Worm (Caenorhabditis elegans): ENCODE measurements around the gene C07D10.1.

C07D10.1 gene

DNA sequence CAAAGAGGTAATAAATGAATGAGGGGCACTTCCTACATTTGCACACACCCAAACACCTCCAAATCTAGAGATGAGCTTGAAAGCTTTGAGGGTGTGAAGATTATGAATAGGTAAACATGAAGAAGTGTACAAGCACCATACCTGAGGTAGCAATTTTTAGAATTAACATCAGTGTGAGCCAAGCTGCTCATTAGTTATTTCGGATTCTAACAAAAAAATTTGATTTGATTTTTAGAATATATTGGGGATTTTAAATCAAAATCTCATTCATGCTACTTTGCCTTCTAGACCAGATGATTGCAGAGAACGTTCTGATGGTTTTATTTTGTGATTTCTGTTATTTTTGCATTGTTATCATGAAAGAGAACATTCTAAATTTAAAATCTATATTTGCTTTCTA is 15.0 kb downstream of the C07D10.1 start (continued):
- TF ChIP-seq attf-5 (GFP tag; optimal IDR thresholded peaks at IDR 0.05) (no peak), ztf-28 (GFP tag; IDR thresholded peaks at IDR 0.05) (no peak), lin-54 (GFP tag; optimal IDR thresholded peaks at IDR 0.05) (no peak)

ce11 chrII:7419563-7419962 is 20.8 kb downstream of the C07D10.1 start:
- TF ChIP-seq ztf-3 (GFP tag; optimal IDR thresholded peaks at IDR 0.05): no peak
- TF ChIP-seq die-1 (tag; optimal IDR thresholded peaks at IDR 0.05): no peak
- TF ChIP-seq lin-26 (GFP tag; IDR thresholded peaks at IDR 0.05): no peak
- no peak for TF ChIP-seq efl-1 (GFP tag; optimal IDR thresholded peaks at IDR 0.05)

DNA sequence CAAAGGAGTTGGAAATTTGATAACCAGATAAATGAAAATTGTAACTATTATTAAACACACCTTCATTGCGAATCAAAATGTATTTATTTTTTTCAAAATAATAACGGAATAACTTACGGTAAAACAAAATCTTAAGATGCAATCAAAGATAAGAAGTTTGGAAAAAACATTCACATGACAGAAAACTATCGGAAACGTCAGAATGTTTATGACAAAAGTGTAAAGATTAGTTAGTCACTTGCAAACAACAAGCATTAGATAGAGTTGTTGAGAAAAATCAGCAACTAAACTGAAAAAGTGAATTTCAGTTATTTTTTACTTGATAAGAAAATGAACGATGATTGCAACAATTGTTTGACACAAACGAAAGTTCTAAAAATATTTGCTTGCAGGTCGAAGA is 21.3 kb downstream of the C07D10.1 start:
- TF ChIP-seq nhr-179 (tag; optimal IDR thresholded peaks at IDR 0.05): no peak
- no peak for TF ChIP-seq hsf-1 (GFP tag; IDR thresholded peaks at IDR 0.05)
- TF ChIP-seq aptf-3 (GFP tag; IDR thresholded peaks at IDR 0.05): no peak

- TF ChIP-seq attf-3 (GFP tag; conservative IDR thresholded peaks at IDR 0.05) (no peak), cebp-2 (GFP tag; IDR thresholded peaks at IDR 0.05) (no peak), C17E4.6 (GFP tag; IDR thresholded peaks at IDR 0.05) (no peak), madf-6 (GFP tag; IDR thresholded peaks at IDR 0.05) (no peak), madf-10 (tag; optimal IDR thresholded peaks at IDR 0.05) (no peak), let-526 (GFP tag; IDR thresholded peaks at IDR 0.05) (no peak), F10E7.11 (tag; optimal IDR thresholded peaks at IDR 0.05) (no peak), tbp1 (GFP tag; optimal IDR thresholded peaks at IDR 0.05) (no peak), ztf-3 (GFP tag; optimal IDR thresholded peaks at IDR 0.05) (no peak), cebp-1 (GFP tag; IDR thresholded peaks at IDR 0.05) (peak; percentile 56), cebp-1 (tag; optimal IDR thresholded peaks at IDR 0.05) (no peak), die-1 (tag; optimal IDR thresholded peaks at IDR 0.05) (no peak), ztf-25 (GFP tag; IDR thresholded peaks at IDR 0.05) (no peak), pbrm-1 (GFP tag; IDR thresholded peaks at IDR 0.05) (no peak), somi-1 (GFP tag; optimal IDR thresholded peaks at IDR 0.05) (no peak), nhr-80 (tag; optimal IDR thresholded peaks at IDR 0.05) (peak; percentile 23), atf-7 (tag; optimal IDR thresholded peaks at IDR 0.05) (no peak), lir-1 (GFP tag; conservative IDR thresholded peaks at IDR 0.05) (no peak), aptf-3 (GFP tag; IDR thresholded peaks at IDR 0.05) (no peak)
These were observed 22.1 kb downstream of the C07D10.1 start for ce11 chrII:7420796-7421386.

DNA sequence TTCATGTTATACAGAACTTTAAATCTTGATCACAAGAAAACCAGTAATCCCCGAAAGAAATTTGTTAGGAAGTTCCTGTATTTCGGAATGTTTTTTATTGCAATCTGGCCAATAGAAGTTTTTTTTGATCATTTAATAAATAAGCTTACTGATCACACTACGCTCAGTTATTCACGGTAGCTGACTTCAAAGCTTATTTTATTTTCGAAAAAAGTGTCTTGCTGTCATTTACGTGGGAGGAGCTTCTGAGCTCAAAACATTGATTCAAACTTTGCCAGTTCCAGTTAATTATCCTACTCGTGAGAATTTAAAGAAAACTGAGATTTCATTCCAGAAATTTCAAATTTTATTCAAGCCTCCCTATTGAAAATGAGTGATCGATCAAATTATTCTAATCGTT is 33.5 kb downstream of the C07D10.1 start, which contains the start of gene srd-54:
srd-54 (plus strand) TSS at position 301 of the 400 bp plus-strand sequence.
- TF ChIP-seq zfh-2 (GFP tag; conservative IDR thresholded peaks at IDR 0.05) (no peak), ztf-22 (GFP tag; optimal IDR thresholded peaks at IDR 0.05) (no peak), B0336.3 (GFP tag; IDR thresholded peaks at IDR 0.05) (no peak), snpc-1.3 (tag; optimal IDR thresholded peaks at IDR 0.05; ENCODE audit: insufficient read depth) (no peak), F37B4.10 (GFP tag; IDR thresholded peaks at IDR 0.05) (no peak), ceh-91 (GFP tag; IDR thresholded peaks at IDR 0.05) (no peak), nhr-90 (tag; optimal IDR thresholded peaks at IDR 0.05) (no peak)
